Fruit fly (Drosophila melanogaster): Measurements from ENCODE around the gene CG10068.

dm6 chr3R:7144245-7144904 is 16.5 kb upstream of the CG10068 start, which contains the start of the genes CG14610 and CG2656:
- TF ChIP-seq pan (optimal IDR thresholded peaks at IDR 0.05) (no peak), psq (GFP tag; optimal IDR thresholded peaks at IDR 0.05) (peak; percentile 70), Sp1 (GFP tag; optimal IDR thresholded peaks at IDR 0.05) (no peak), Dfd (GFP tag; optimal IDR thresholded peaks at IDR 0.05) (no peak)
